Worm (Caenorhabditis elegans) whole organism, early embryonic: Measurements from ENCODE around the gene skpo-1.

Experiments
- B0310.2 ChIP-seq: sonication (generic microtip); optimal IDR thresholded peaks from 2 replicates; lab custom pipeline; 2016; ENCODE audit warnings: mild to moderate bottlenecking, missing genetic modification characterization, missing compliant biosample characterization
- aly-1 ChIP-seq: sonication (generic microtip); optimal IDR thresholded peaks from 2 replicates; lab custom pipeline; 2016; ENCODE audit warnings: missing genetic modification characterization, missing compliant biosample characterization
- ama-1 ChIP-seq: fragments of 150-350 bp; optimal IDR thresholded peaks from 2 replicates; lab custom pipeline; 2014
- ceh-13 ChIP-seq: fragments of 200-800 bp; sonication (Bioruptor generic); optimal IDR thresholded peaks from 2 replicates; lab custom pipeline; 2018; ENCODE audit warnings: mild to moderate bottlenecking, missing genetic modification characterization, missing compliant biosample characterization
- ets-7 ChIP-seq: sonication (generic microtip); optimal IDR thresholded peaks from 2 replicates; lab custom pipeline; 2016; ENCODE audit warnings: missing genotype, missing genetic modification characterization, missing compliant biosample characterization
- flt-1 ChIP-seq: fragments of 200-800 bp; sonication (Bioruptor generic); IDR thresholded peaks from 2 replicates; pipeline ENCODE4 v1.3.6; 2022; ENCODE audit warnings: missing genetic modification characterization, missing compliant biosample characterization
- hmbx-1 ChIP-seq: sonication (generic microtip); optimal IDR thresholded peaks from 2 replicates; lab custom pipeline; 2016; ENCODE audit warnings: mild to moderate bottlenecking, missing genetic modification characterization, missing compliant biosample characterization
- hmg-4 ChIP-seq: fragments of 200-800 bp; sonication (Bioruptor generic); optimal IDR thresholded peaks from 2 replicates; lab custom pipeline; 2018; ENCODE audit warnings: mild to moderate bottlenecking, missing genetic modification characterization, missing compliant biosample characterization
- pes-1 ChIP-seq: fragments of 200-800 bp; sonication (Bioruptor generic); IDR thresholded peaks from 2 replicates; pipeline ENCODE4 v1.3.6; 2022; ENCODE audit warnings: missing genetic modification reagents, missing genetic modification characterization, missing compliant biosample characterization
- scrt-1 ChIP-seq: fragments of 200-800 bp; sonication (Bioruptor generic); IDR thresholded peaks from 2 replicates; pipeline ENCODE4 v1.3.6; 2022; ENCODE audit warnings: missing genetic modification characterization, missing compliant biosample characterization
- sea-1 ChIP-seq: fragments of 200-800 bp; sonication (Bioruptor generic); conservative IDR thresholded peaks from 2 replicates; pipeline ENCODE4 v1.3.6; 2022; ENCODE audit warnings: missing genetic modification characterization, missing compliant biosample characterization
- tbx-11 ChIP-seq: fragments of 200-800 bp; sonication (Bioruptor generic); IDR thresholded peaks from 2 replicates; pipeline ENCODE4 v1.3.6; 2022; ENCODE audit warnings: missing genetic modification characterization, missing compliant biosample characterization
- tbx-37 ChIP-seq: fragments of 200-800 bp; sonication (Bioruptor generic); conservative IDR thresholded peaks from 2 replicates; pipeline ENCODE4 v1.3.6; 2022; ENCODE audit warnings: missing genetic modification reagents, missing genetic modification characterization, missing compliant biosample characterization
- tra-4 ChIP-seq: sonication (generic microtip); optimal IDR thresholded peaks from 2 replicates; lab custom pipeline; 2017; ENCODE audit warnings: missing genetic modification characterization, missing compliant biosample characterization

ce11 chrII:8385561-8385960, 19.1 kb downstream of the skpo-1 start:
- no peak for TF ChIP-seq ets-7 (tag; lab: Kevin White, UChicago)
- no peak for TF ChIP-seq sea-1 (GFP tag; lab: Robert Waterston, UW)
- TF ChIP-seq hmbx-1: no peak
- no peak for TF ChIP-seq ama-1 (lab: Kevin White, UChicago)
- no peak for TF ChIP-seq tbx-37 (GFP tag; lab: Robert Waterston, UW)
- no peak for TF ChIP-seq tra-4 (tag; lab: Kevin White, UChicago)
- no peak for TF ChIP-seq ceh-13 (GFP tag; lab: Kevin White, UChicago)
- TF ChIP-seq pes-1 (GFP tag; lab: Robert Waterston, UW): no peak
- TF ChIP-seq flt-1 (GFP tag; lab: Robert Waterston, UW): no peak
- no peak for TF ChIP-seq scrt-1 (GFP tag; lab: Robert Waterston, UW)
- no peak for TF ChIP-seq B0310.2
- TF ChIP-seq tbx-11 (GFP tag; lab: Robert Waterston, UW): no peak
- no peak for TF ChIP-seq hmg-4
- TF ChIP-seq aly-1 (tag; lab: Kevin White, UChicago): no peak
